Worm (Caenorhabditis elegans) whole organism, L4/young adult: Measurements from ENCODE around the gene cpsf-2.

Source experiments
- W03F9.2 ChIP-seq: fragments of 150-350 bp; optimal IDR thresholded peaks from 2 replicates; lab custom pipeline; 2014; ENCODE audit warnings: missing biosample characterization, missing genetic modification characterization
- dao-5 ChIP-seq: sonication (generic microtip); optimal IDR thresholded peaks from 2 replicates; lab custom pipeline; 2016; ENCODE audit warnings: missing genotype, missing genetic modification characterization, moderate library complexity, missing compliant biosample characterization
- him-1 ChIP-seq: sonication (generic microtip); optimal IDR thresholded peaks from 2 replicates; lab custom pipeline; 2016; ENCODE audit warnings: missing genotype, missing genetic modification reagents, missing genetic modification characterization, missing compliant biosample characterization

Gene cpsf-2

DNA sequence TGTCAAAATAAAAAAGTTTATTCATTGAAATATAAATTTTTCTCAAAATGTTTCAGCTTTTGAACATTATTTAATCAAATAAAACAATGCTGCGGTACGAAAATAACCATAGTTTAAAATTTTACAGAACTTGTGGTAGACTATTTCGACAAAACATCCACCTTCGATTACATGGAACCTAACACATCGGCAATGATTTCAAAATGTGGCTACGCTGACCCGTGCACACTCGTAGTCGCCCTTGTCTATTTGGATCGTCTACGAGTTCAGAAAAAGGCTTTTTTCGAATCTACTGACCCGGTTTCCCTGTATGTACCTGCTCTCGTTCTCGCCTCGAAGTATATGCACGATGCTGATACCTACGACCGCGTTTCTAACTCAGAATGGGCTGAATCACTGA, 18.1 kb downstream of the cpsf-2 start:
- TF ChIP-seq him-1 (tag; lab: Kevin White, UChicago): no peak
- TF ChIP-seq W03F9.2 (tag; lab: Kevin White, UChicago): no peak
- no peak for TF ChIP-seq dao-5

DNA sequence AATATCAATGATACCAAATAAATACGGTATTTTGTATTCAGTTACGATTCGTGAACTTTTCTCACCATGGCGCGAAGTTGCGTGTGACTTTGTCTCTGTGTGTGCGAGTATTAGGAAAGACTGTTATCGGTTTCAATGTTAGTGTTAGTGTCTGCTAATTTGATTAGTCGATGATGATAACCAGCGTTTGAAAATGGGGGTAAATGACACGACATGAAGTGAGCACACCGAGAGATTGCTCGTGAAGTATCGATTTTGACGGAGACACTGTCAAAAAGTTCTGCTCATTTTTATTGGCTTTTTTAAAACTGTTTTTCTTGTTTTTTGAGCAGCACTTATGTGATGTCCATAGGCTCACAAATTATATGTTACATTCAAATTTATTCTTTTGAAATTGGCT, 19.4 kb downstream of the cpsf-2 start:
- TF ChIP-seq W03F9.2 (tag; lab: Kevin White, UChicago) (no peak), him-1 (tag; lab: Kevin White, UChicago) (no peak), dao-5 (no peak)

DNA sequence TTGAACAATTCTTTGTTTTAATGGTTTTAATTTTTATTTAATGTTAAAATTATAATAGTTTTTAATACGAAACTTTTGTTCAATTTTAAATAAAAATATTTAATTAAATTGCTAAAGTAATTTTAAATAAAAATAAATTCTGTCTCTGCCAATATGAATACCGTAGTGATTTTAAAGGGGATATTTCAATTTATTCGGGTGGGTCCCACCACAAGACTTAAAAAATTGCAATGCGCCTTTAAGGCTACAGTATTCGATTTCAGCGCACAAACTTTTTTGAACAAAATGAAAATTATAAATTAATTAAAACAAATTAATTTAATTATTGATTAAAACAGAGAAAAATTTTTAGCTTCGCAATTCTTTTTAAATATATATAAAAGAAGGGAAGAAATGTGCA, 20.1 kb downstream of the cpsf-2 start:
- no peak for TF ChIP-seq him-1 (tag; lab: Kevin White, UChicago)
- TF ChIP-seq dao-5: no peak

DNA sequence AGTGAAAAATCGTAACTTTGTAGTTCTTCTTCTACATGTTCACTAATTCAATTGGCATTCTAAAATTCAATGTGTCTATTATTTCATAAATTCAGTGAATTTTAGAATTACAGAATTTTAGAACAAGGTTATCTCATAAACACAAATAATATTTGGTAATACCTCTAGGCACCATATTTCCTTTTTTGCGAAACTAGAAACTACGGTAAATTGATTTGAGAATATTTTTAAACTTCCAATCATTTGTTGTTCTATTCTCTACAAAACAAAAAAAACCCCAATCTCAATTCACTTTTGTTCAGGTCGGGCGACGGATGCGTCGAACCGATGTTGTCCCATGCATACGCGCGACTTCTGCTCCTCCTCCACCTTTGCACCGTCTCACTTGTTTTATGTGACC, 21.0 kb downstream of the cpsf-2 start, which contains the start of gene F09G2.1:
Gene F09G2.1, plus strand, starts transcription at position 301 of the 400 bp plus-strand sequence.
- TF ChIP-seq him-1 (tag; lab: Kevin White, UChicago): no peak
- no peak for TF ChIP-seq W03F9.2 (tag; lab: Kevin White, UChicago)
- TF ChIP-seq dao-5: no peak

DNA sequence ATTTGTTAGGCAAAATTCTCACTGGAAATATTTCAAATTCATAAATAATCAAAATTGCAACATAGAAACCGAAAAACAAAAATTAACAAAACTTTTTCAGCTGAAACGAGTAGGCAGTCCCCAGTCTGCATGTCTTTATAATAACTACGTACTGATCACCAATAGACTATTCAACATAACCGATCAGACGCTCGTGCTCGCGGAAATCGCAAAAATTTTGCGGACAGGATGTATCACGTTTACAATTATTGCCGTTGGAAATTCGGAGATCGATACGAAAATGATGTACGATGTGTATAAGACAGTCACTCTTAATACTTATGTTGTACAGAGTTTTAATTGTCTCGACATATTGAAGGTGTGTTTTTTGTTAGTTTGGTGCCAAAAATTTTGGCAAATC, 22.4 kb downstream of the cpsf-2 start:
- TF ChIP-seq dao-5: no peak
- TF ChIP-seq him-1 (tag; lab: Kevin White, UChicago): no peak
- TF ChIP-seq W03F9.2 (tag; lab: Kevin White, UChicago): no peak

DNA sequence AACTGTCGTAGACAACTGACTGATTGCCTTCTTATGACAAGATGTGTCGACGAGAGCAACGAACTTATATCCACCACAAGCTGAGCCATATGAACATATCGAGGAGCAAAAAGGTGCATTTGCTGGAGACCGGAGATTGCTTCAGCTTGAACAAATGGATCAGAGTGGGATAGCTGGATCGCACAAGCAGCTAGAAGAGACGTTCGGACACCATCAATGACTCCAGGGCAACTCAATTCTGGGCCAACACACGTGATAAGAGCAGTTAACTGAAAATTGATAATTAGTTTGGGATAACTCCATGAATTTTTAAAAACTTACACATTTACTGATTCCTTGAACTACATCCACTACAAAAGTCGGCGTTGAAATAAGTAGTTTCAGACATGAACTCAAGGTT, 30.0 kb downstream of the cpsf-2 start:
- no peak for TF ChIP-seq W03F9.2 (tag; lab: Kevin White, UChicago)
- TF ChIP-seq him-1 (tag; lab: Kevin White, UChicago): no peak
- no peak for TF ChIP-seq dao-5

DNA sequence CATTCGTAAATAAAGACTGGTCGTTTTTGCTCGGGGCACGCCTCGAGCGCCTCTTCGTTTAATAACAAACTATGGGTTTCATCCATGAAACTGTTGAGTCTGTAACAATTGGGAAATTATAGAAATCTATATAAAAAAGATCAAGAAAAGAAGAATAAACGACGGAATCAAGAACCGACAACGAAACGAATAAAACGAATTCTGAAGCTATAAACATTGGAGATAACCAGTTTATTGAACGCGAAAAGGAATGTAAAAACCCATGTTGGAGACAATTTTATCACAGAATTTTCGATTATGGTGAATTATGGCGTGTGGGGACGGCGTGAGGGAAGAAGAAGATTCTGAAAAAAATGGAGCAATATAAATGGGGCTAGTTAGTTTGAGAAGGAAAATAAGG, 35.8 kb downstream of the cpsf-2 start, which contains the start of gene soap-1:
Gene soap-1, minus strand, starts transcription at position 101 of the 400 bp plus-strand sequence.
- TF ChIP-seq dao-5: no peak
- no peak for TF ChIP-seq W03F9.2 (tag; lab: Kevin White, UChicago)
- no peak for TF ChIP-seq him-1 (tag; lab: Kevin White, UChicago)

DNA sequence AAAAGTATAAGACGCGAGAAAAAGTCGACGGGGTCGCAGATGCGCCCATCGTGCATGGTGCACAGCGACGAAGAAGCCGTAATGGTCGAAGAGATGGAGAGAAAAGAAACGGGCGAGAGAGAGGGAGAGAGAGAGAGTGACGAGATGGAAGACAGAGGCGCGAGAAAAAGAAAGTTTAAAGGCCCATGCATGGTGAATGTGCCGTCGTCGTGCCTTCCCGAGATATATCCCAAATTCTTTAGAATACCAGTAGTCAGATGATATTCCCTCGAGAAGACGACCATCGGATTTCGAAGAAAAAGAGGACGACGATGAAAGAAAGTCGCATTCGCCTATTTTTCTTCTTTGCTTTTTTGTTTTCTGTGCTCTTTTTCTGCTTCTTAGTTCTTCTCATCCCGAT, 37.0 kb downstream of the cpsf-2 start:
- TF ChIP-seq him-1 (tag; lab: Kevin White, UChicago) (peak; percentile 24), W03F9.2 (tag; lab: Kevin White, UChicago) (no peak), dao-5 (no peak)

DNA sequence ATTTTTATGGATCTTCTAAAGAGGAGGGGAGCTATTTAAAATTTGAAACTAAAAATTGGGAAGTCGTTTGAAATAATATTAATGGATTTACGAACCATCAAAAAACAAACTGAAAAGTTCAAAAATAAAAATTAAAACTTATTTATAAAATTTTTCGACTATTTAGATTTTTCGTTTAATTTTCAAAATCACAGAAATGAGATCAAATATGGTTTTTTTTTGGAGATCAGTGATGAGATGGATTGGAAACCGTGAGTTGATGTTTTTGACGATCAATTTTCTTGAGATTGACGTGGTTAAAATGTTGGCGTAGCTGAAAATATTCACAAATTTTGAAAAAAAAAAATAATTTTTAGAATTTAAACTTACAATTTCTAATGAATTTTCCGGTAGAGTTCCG, 40.0 kb downstream of the cpsf-2 start, which contains the start of gene C13F10.5:
Gene C13F10.5, minus strand, starts transcription at position 101 of the 400 bp plus-strand sequence.
- no peak for TF ChIP-seq him-1 (tag; lab: Kevin White, UChicago)
- TF ChIP-seq dao-5: no peak
- no peak for TF ChIP-seq W03F9.2 (tag; lab: Kevin White, UChicago)

DNA sequence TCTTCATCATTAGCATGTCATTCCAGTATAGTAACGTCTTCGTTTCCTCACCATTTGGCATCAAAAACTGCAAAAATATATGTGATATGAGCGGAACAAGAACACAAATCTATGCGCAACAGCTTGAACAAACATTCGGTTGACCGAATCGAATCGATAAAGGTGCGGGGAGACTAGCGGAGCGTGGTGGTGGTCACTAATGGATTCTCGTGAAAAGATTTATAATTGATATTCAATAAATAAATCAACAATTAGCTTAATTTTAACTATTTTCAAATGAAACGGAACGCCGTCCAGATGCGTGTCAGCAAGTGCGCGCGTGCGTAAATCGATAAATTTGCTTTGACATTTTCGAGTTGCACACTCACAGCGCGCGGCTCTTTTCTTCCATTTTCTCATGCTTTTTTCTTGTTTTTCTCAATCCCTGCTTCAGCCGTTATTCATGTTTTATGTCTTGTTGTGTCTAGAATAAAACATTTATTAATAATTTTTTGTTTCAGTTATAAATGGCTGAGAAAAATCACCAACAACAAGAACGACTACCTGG, 42.1 kb downstream of the cpsf-2 start, which contains the start of the genes C13F10.8, C13F10.6 and kxd-1:
Gene C13F10.8, minus strand, starts transcription at position 51 of the 547 bp plus-strand sequence.
Gene C13F10.6, minus strand, starts transcription at position 67 of the 547 bp plus-strand sequence.
Gene kxd-1, plus strand, starts transcription at position 497 of the 547 bp plus-strand sequence.
- TF ChIP-seq dao-5 (no peak), W03F9.2 (tag; lab: Kevin White, UChicago) (no peak), him-1 (tag; lab: Kevin White, UChicago) (no peak)

DNA sequence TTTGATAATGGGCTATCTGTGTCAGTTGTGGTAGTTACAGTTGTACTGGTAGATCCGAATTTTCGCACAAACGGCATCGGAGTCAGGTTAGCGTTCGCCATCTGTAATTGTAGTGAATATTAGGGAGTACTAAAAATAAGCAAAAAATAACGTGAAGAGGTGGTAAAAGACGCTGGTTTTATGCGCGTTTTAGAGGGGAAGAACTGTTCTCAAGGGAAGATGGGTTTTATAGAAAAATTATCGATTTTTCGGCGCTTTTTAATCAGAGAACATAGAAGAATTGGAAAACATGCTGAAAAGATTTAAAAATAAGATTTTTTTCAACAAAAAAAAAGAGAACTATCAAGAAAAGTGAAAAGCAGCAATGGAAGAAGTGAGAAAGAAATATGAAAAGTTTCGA, 44.2 kb downstream of the cpsf-2 start, which contains the start of gene C13F10.7:
Gene C13F10.7, minus strand, starts transcription at position 101 of the 400 bp plus-strand sequence.
- TF ChIP-seq dao-5 (no peak), W03F9.2 (tag; lab: Kevin White, UChicago) (no peak), him-1 (tag; lab: Kevin White, UChicago) (no peak)

DNA sequence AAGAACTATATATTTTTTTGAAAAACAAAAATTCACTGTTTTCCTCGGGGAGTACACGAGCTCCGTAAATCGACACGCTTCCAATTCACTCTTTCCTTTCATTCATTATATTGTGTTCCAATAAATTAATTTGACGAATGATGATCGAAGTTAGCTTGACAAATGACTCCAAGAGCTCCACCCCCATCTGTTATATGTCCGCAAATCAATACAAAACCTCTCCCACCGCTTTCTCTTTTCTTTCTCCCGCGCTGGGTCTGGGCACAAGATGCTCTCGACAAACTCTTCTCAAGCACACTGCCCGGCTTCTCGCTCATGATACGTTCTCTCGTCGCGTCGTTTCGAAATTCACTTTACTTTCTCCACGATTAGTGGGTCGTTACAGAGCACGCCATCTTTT, 45.0 kb downstream of the cpsf-2 start, which contains the start of gene C13F10.1:
Gene C13F10.1, plus strand, starts transcription at position 138 of the 400 bp plus-strand sequence.
- TF ChIP-seq dao-5 (no peak), W03F9.2 (tag; lab: Kevin White, UChicago) (no peak), him-1 (tag; lab: Kevin White, UChicago) (no peak)

DNA sequence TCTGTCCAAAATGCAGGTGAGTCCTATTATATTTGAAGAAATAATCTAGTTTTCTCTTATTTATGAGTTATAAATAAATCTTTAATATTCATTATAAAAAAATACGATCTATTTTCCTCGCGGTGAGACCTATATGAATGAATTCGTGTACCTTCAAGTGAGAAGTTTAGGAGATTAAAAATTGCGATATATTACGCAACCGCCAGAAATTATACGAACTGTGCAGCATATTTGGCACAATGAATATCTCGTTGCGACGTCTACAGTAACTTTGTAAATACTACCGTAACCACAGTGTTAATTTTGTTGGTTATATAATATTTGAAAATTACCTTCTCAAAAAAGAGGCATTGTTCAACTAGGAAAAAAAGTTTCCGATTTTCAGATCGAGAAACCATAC, 45.4 kb downstream of the cpsf-2 start:
- TF ChIP-seq W03F9.2 (tag; lab: Kevin White, UChicago) (no peak), him-1 (tag; lab: Kevin White, UChicago) (no peak), dao-5 (no peak)

DNA sequence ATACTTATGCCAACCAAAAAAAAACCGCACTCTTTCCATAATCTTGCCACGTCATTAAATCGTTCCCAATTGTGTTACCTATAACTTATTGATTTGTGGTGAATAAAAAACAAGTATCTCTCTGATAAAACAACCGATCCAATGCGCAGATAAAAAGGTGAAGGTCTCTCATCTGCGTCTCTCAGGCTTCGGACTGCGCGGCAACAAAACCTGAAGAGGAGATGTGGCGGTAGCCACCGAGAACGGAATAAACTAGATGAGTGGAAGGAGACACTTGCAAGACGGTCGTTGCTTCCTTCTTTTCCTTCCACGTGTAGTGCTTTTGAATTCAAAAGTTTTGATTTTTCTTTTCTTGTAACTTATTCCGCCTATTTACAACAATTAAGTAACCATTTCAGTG, 46.0 kb downstream of the cpsf-2 start, which contains the start of gene fkb-3:
Gene fkb-3, plus strand, starts transcription at position 277 of the 400 bp plus-strand sequence.
- TF ChIP-seq him-1 (tag; lab: Kevin White, UChicago): no peak
- TF ChIP-seq W03F9.2 (tag; lab: Kevin White, UChicago): no peak
- TF ChIP-seq dao-5: no peak
